Worm (Caenorhabditis elegans): ENCODE data around the gene ceh-100.
"Not testable (repeated sequence)": the region's sequence is repeated elsewhere in the genome, so short reads cannot be mapped to it uniquely, and the experiment has no call there.

The ceh-100 gene

DNA sequence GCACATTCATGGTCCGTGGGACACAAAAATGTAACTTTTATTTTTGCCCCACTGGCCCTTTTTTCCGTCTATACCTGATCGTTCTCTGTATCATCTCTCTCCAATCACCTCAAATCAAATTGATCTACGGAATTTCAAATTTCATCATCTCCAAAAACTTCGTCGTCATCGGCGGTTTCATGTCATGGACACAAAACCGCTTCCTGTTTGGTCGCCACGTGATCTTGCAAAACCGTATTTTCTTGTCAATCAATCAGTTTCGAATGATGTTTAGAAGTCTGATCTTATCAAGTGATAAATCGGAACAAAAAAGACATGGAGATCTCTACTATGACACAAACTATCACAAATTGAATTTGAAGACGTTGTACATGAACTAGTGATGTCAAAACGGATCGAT is 22.2 kb upstream of the ceh-100 start (continued):
- no peak for TF ChIP-seq zip-4 (GFP tag; optimal IDR thresholded peaks at IDR 0.05)
- TF ChIP-seq ceh-82 (tag; optimal IDR thresholded peaks at IDR 0.05): no peak
- peak; percentile 98 for TF ChIP-seq nhr-85 (tag)
- no peak for TF ChIP-seq aha-1 (tag; optimal IDR thresholded peaks at IDR 0.05)
- TF ChIP-seq tlp-1 (tag; optimal IDR thresholded peaks at IDR 0.05): no peak
- TF ChIP-seq hlh-4 (tag; optimal IDR thresholded peaks at IDR 0.05): no peak
- TF ChIP-seq mep-1 (tag; optimal IDR thresholded peaks at IDR 0.05): no peak
- no peak for TF ChIP-seq ama-1 (optimal IDR thresholded peaks at IDR 0.05)
- TF ChIP-seq isw-1 (GFP tag; IDR thresholded peaks at IDR 0.05): no peak
- no peak for TF ChIP-seq aly-2 (tag; optimal IDR thresholded peaks at IDR 0.05)
- no peak for TF ChIP-seq unc-130 (tag; optimal IDR thresholded peaks at IDR 0.05)
- TF ChIP-seq grh-1 (GFP tag; IDR thresholded peaks at IDR 0.05): peak; percentile 73
- TF ChIP-seq nhr-28 (tag; optimal IDR thresholded peaks at IDR 0.05): no peak
- TF ChIP-seq ceh-63 (GFP tag; optimal IDR thresholded peaks at IDR 0.05): no peak
- no peak for TF ChIP-seq dsc-1 (tag; optimal IDR thresholded peaks at IDR 0.05)
- no peak for TF ChIP-seq rnt-1 (tag; optimal IDR thresholded peaks at IDR 0.05)
- TF ChIP-seq pax-3 (tag; optimal IDR thresholded peaks at IDR 0.05): no peak
- TF ChIP-seq nhr-19 (GFP tag; conservative IDR thresholded peaks at IDR 0.05): peak; percentile 84
- TF ChIP-seq nhr-84 (tag; optimal IDR thresholded peaks at IDR 0.05): no peak
- TF ChIP-seq snu-23 (GFP tag; optimal IDR thresholded peaks at IDR 0.05): peak; percentile 62
- no peak for TF ChIP-seq lin-39 (tag; optimal IDR thresholded peaks at IDR 0.05)
- TF ChIP-seq blmp-1 (tag; optimal IDR thresholded peaks at IDR 0.05): peak; percentile 79
- no peak for TF ChIP-seq C16A3.4 (tag; optimal IDR thresholded peaks at IDR 0.05)
- TF ChIP-seq snpc-4 (tag; optimal IDR thresholded peaks at IDR 0.05): no peak
- TF ChIP-seq lin-13 (GFP tag; optimal IDR thresholded peaks at IDR 0.05): no peak
- TF ChIP-seq ztf-11 (tag; optimal IDR thresholded peaks at IDR 0.05): no peak
- TF ChIP-seq ceh-90 (tag; optimal IDR thresholded peaks at IDR 0.05): no peak
- TF ChIP-seq vab-15 (tag; optimal IDR thresholded peaks at IDR 0.05): no peak
- no peak for TF ChIP-seq fkh-8 (tag; optimal IDR thresholded peaks at IDR 0.05)
- no peak for TF ChIP-seq pqm-1 (tag; optimal IDR thresholded peaks at IDR 0.05)
- TF ChIP-seq C04F5.9 (tag; optimal IDR thresholded peaks at IDR 0.05): no peak
- no peak for TF ChIP-seq mef-2 (tag; optimal IDR thresholded peaks at IDR 0.05)
- no peak for TF ChIP-seq xbp-1 (tag; optimal IDR thresholded peaks at IDR 0.05)
- TF ChIP-seq efl-1 (optimal IDR thresholded peaks at IDR 0.05): no peak
- no peak for TF ChIP-seq efl-1 (GFP tag; optimal IDR thresholded peaks at IDR 0.05 in 1 of 2)
- no peak for TF ChIP-seq egl-13 (tag; optimal IDR thresholded peaks at IDR 0.05)
- TF ChIP-seq nhr-20 (tag; optimal IDR thresholded peaks at IDR 0.05): peak; percentile 96
- no peak for TF ChIP-seq unc-30 (tag; optimal IDR thresholded peaks at IDR 0.05)
- no peak for TF ChIP-seq jun-1 (tag; optimal IDR thresholded peaks at IDR 0.05)
- peak in 1 of 3 experiments; percentile 33 for TF ChIP-seq dpl-1 (GFP tag; optimal IDR thresholded peaks at IDR 0.05)
- no peak for TF ChIP-seq ceh-88 (GFP tag; IDR thresholded peaks at IDR 0.05)
- no peak for TF ChIP-seq hpl-2 (GFP tag; optimal IDR thresholded peaks at IDR 0.05)
- TF ChIP-seq nhr-11 (tag; optimal IDR thresholded peaks at IDR 0.05): no peak
- TF ChIP-seq ceh-8 (GFP tag; optimal IDR thresholded peaks at IDR 0.05): no peak

DNA sequence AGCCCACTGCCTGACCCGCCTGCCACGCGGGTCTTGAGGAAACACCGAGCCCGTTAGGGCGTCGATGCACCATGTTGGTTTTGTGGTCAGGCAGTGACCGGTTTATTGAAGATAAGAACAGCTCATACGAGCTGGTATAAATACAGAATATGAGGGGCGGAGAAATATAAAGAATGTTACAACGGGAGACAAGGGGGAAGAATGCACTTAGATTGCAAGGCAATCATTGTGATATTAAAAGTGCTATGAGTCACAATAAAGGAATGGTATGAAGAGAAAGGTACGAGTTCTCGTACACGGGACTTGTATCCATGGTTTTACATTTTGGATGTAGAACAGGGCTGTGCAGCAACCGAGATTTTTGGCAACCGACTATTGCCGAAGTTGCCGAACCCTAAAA is 21.0 kb upstream of the ceh-100 start, which contains the start of gene Y38E10A.14:
Y38E10A.14 (minus strand) TSS at position 101 of the 400 bp plus-strand sequence.
- not testable (repeated sequence) for TF ChIP-seq tbx-2 (tag; optimal IDR thresholded peaks at IDR 0.05); snu-23 (GFP tag; optimal IDR thresholded peaks at IDR 0.05); tlp-1 (tag; optimal IDR thresholded peaks at IDR 0.05)

Data from whole organism, L1 larva.